Worm (Caenorhabditis elegans): ENCODE results near the gene C06A6.7.

Gene C06A6.7

ce11 chrIV:7800338-7800737, 38.0 kb downstream of the C06A6.7 start (continued):
- TF ChIP-seq lin-40 (tag; optimal IDR thresholded peaks at IDR 0.05), result no peak
- no peak for TF ChIP-seq ceh-91 (GFP tag; IDR thresholded peaks at IDR 0.05)
- TF ChIP-seq B0035.1 (tag; optimal IDR thresholded peaks at IDR 0.05), result no peak
- TF ChIP-seq rcor-1 (GFP tag; IDR thresholded peaks at IDR 0.05), result no peak
- TF ChIP-seq hlh-12 (tag; optimal IDR thresholded peaks at IDR 0.05), result no peak
- no peak for TF ChIP-seq repo-1 (tag; optimal IDR thresholded peaks at IDR 0.05)
- no peak for TF ChIP-seq lag-1 (GFP tag; IDR thresholded peaks at IDR 0.05)
- no peak for TF ChIP-seq ama-1 (optimal IDR thresholded peaks at IDR 0.05)
- TF ChIP-seq ama-1 (GFP tag; optimal IDR thresholded peaks at IDR 0.05), result peak in 1 of 2 experiments; percentile 94
- 0 out of 2 replicates have a peak, but pooled peaks have one; percentile 60 for TF ChIP-seq madf-3 (GFP tag; IDR thresholded peaks at IDR 0.05)
- no peak for TF ChIP-seq attf-5 (GFP tag; optimal IDR thresholded peaks at IDR 0.05)

ce11 chrIV:7796432-7797113, 41.8 kb downstream of the C06A6.7 start, which contains the start of gene sgo-1:
sgo-1 (minus strand) TSS chrIV:7796482.
- TF ChIP-seq rcor-1 (GFP tag; IDR thresholded peaks at IDR 0.05), result peak; percentile 93
- TF ChIP-seq nfyb-1 (GFP tag; IDR thresholded peaks at IDR 0.05), result peak; percentile 62; the same call in 1 of the 2 replicates
- TF ChIP-seq tlf-1 (GFP tag; optimal IDR thresholded peaks at IDR 0.05), result peak; percentile 93
- TF ChIP-seq C06A6.2 (GFP tag; conservative IDR thresholded peaks at IDR 0.05), result no peak
- TF ChIP-seq ztf-28 (GFP tag; IDR thresholded peaks at IDR 0.05), result peak; percentile 73; the same call in 1 of the 2 replicates
- peak; percentile 35; the same call in 1 of the 2 replicates for TF ChIP-seq cebp-1 (GFP tag; IDR thresholded peaks at IDR 0.05)
- no peak for TF ChIP-seq cebp-1 (tag; optimal IDR thresholded peaks at IDR 0.05)
- TF ChIP-seq lag-1 (GFP tag; IDR thresholded peaks at IDR 0.05), result no peak
- no peak for TF ChIP-seq T26A5.8 (tag; optimal IDR thresholded peaks at IDR 0.05)
- no peak for TF ChIP-seq lsy-27 (tag; optimal IDR thresholded peaks at IDR 0.05; ENCODE audit: borderline replicate concordance, insufficient read depth)
- no peak for TF ChIP-seq F23B12.7 (tag; optimal IDR thresholded peaks at IDR 0.05; ENCODE audit: insufficient read depth)
- no peak for TF ChIP-seq T07F8.4 (tag; optimal IDR thresholded peaks at IDR 0.05)
- no peak for TF ChIP-seq gei-17 (GFP tag; optimal IDR thresholded peaks at IDR 0.05)
- peak; percentile 70 for TF ChIP-seq athp-1 (tag; optimal IDR thresholded peaks at IDR 0.05)
- no peak for TF ChIP-seq let-607 (tag; optimal IDR thresholded peaks at IDR 0.05)
- TF ChIP-seq lin-40 (tag; optimal IDR thresholded peaks at IDR 0.05), result no peak
- no peak for TF ChIP-seq ztf-26 (tag; optimal IDR thresholded peaks at IDR 0.05)
- no peak for TF ChIP-seq ceh-27 (GFP tag; optimal IDR thresholded peaks at IDR 0.05)
- TF ChIP-seq Y53F4B.3 (GFP tag; IDR thresholded peaks at IDR 0.05), result peak; percentile 49; the same call in 1 of the 2 replicates
- no peak for TF ChIP-seq F22D6.2 (tag; optimal IDR thresholded peaks at IDR 0.05)
- no peak for TF ChIP-seq tbx-9 (tag; optimal IDR thresholded peaks at IDR 0.05; ENCODE audit: borderline replicate concordance)
- TF ChIP-seq repo-1 (tag; optimal IDR thresholded peaks at IDR 0.05), result no peak
- peak; percentile 95 for TF ChIP-seq snpc-3.4 (tag; optimal IDR thresholded peaks at IDR 0.05)
- peak; percentile 85 for TF ChIP-seq snpc-1.3 (tag; optimal IDR thresholded peaks at IDR 0.05; ENCODE audit: insufficient read depth)
- TF ChIP-seq K12H6.12 (tag; optimal IDR thresholded peaks at IDR 0.05), result no peak
- no peak for TF ChIP-seq nfya-1 (tag; optimal IDR thresholded peaks at IDR 0.05; ENCODE audit: borderline replicate concordance, insufficient read depth)
- no peak for TF ChIP-seq hmg-20 (GFP tag; IDR thresholded peaks at IDR 0.05)
- TF ChIP-seq ets-4 (GFP tag; optimal IDR thresholded peaks at IDR 0.05), result no peak
- no peak for TF ChIP-seq egl-18 (GFP tag; IDR thresholded peaks at IDR 0.05)
- TF ChIP-seq F10E7.11 (tag; optimal IDR thresholded peaks at IDR 0.05), result no peak
- TF ChIP-seq Y95B8A.8 (GFP tag; IDR thresholded peaks at IDR 0.05), result peak; percentile 98
- TF ChIP-seq dpff-1 (tag; optimal IDR thresholded peaks at IDR 0.05), result no peak
- TF ChIP-seq F33H1.4 (GFP tag; IDR thresholded peaks at IDR 0.05), result peak; percentile 100
- peak; percentile 98 for TF ChIP-seq madf-8 (GFP tag; conservative IDR thresholded peaks at IDR 0.05)
- TF ChIP-seq chd-7 (tag; optimal IDR thresholded peaks at IDR 0.05), result no peak
- TF ChIP-seq snpc-4 (GFP tag; optimal IDR thresholded peaks at IDR 0.05), result peak; percentile 70
- TF ChIP-seq snpc-4 (tag; optimal IDR thresholded peaks at IDR 0.05), result peak in 3 of 4 experiments; percentile 41 to 70 (median 60)
- peak; percentile 99 for TF ChIP-seq xnd-1 (tag; optimal IDR thresholded peaks at IDR 0.05)
- TF ChIP-seq dpl-1 (GFP tag; optimal IDR thresholded peaks at IDR 0.05), result peak; percentile 95
